Fruit fly (Drosophila melanogaster): ENCODE measurements around the gene CG45073.

The CG45073 gene

DNA sequence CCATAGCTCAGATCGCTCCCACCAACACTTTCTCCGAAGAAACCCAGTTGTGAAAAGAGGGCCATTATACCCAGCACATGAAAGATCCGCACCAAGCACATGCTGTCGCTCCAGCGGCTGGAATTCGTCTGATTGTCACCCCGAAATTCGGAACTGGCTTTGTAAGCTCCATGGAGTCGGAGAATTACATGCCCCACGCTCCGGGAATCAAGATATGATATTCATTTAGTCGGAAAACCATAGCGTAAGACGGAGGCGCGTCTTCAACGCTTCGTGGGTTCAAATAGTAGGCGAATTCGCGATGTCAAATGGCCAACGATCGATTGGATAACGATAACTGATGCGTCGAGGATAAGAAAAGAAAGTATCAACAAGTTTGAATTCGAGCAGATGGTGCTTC, at the start of gene CG45073:
Gene CG45073 (minus strand): TSS at position 101 of the 400 bp plus-strand sequence.
- TF ChIP-seq h (optimal IDR thresholded peaks at IDR 0.05) (no peak), ttk (optimal IDR thresholded peaks at IDR 0.05) (no peak), Myc (optimal IDR thresholded peaks at IDR 0.05) (no peak), psq (optimal IDR thresholded peaks at IDR 0.05) (no peak), insv (optimal IDR thresholded peaks at IDR 0.05) (no peak), Sin3A (optimal IDR thresholded peaks at IDR 0.05) (no peak)

DNA sequence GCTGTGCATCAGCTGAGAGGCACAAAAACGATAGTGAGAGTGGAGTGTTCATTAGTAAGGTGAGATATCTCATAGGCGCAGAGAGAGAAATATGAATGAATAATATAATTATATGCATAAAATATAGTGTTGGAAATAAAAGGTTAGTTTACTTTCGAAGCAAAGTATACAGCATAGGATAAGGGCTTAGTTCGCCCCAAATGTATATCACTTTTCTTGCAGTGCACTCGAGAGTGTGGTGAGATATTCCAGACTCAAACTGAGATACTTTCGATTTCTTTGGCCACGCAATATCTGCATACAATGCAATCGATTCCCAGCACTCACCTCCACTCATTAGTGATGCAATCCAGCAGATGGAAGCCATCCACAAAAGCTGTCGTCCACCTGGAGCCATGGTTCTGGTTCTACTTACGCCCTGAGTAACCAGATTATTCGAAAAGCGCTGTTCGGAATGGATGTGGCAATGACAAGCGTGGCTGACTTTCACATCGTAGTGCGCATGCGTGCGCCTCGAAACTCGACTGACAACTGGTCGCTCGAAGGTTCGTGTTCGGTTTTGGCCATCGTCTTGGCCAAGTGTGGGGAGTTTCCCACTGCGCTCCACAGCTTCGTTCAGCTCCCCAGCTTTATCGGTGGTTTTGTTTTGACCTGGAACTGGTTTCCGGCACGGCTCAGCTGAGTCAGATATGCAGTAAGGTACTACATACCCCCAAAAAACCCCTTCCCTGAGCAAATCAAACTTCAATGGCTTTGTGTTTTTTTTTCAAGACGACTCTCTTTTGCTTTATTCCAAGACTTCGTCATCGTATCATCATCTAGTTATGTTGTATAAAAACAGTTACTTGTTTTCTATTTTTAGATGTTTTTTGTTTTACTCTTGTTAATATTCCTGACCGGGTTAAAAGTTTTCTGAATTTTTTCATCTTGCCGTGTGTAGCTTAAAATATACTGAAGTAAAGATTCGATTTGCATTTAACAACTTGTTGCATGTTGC, 46.4 kb upstream of the CG45073 start, which contains the start of gene Rsod:
Gene Rsod (minus strand): TSS at position 537 of the 997 bp plus-strand sequence.
- no peak for TF ChIP-seq Sin3A (optimal IDR thresholded peaks at IDR 0.05)
- no peak for TF ChIP-seq Myc (optimal IDR thresholded peaks at IDR 0.05)
- TF ChIP-seq h (optimal IDR thresholded peaks at IDR 0.05): no peak
- TF ChIP-seq psq (optimal IDR thresholded peaks at IDR 0.05): no peak
- no peak for TF ChIP-seq ttk (optimal IDR thresholded peaks at IDR 0.05)
- TF ChIP-seq insv (optimal IDR thresholded peaks at IDR 0.05): no peak

DNA sequence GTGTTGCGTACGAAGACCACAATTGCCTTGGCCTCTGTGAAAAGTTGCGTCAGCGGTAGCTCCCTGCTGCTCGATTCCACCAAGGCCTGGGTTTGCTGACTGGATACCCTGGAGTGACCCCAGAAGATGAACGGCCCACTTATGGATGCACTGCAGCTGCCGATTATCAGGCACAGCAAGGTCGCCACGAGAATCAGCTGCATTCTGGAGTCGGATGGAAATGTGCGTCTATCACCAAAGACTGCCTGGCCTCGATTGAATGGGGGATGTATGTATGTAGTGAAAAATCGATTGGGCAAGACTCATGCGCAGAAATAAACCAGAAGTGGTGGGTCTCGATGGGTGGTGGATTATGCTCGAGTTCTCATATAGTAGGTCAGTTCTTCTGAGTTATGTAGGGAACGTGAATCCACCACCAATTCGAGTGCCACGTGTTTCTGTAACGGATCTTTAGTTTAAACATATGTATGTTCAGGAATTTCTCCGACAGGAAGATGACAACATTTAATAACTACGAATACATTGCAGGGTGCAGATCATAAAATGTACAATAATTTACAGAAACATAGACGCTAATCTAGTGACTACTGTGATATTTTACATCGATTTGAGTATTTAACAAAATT, 41.7 kb upstream of the CG45073 start, which contains the start of gene VhaAC45RP:
Gene VhaAC45RP (minus strand): TSS at position 261 of the 626 bp plus-strand sequence.
- no peak for TF ChIP-seq h (optimal IDR thresholded peaks at IDR 0.05)
- no peak for TF ChIP-seq Sin3A (optimal IDR thresholded peaks at IDR 0.05)

DNA sequence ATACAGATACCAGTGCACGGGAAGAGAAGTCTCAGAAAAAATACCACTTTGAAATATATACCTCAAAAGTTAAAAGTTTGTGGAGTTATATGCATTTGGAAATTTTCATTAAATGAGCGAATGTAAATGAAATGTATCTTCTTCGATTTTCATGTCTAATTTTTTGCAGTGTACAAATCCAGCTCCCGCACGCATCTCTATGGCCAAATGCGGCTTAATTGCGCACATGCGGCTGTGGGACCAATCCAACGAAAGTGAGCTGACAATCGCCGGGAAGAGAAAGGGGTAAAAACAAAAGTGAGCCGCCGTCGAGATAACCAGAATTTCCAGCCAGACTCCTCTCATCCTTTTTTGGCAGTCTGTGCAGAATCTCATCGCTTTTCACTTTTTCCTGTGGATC, 39.6 kb upstream of the CG45073 start:
- no peak for TF ChIP-seq psq (optimal IDR thresholded peaks at IDR 0.05)
- no peak for TF ChIP-seq Myc (optimal IDR thresholded peaks at IDR 0.05)
- no peak for TF ChIP-seq insv (optimal IDR thresholded peaks at IDR 0.05)
- no peak for TF ChIP-seq ttk (optimal IDR thresholded peaks at IDR 0.05)
- no peak for TF ChIP-seq h (optimal IDR thresholded peaks at IDR 0.05)
- TF ChIP-seq Sin3A (optimal IDR thresholded peaks at IDR 0.05): no peak

DNA sequence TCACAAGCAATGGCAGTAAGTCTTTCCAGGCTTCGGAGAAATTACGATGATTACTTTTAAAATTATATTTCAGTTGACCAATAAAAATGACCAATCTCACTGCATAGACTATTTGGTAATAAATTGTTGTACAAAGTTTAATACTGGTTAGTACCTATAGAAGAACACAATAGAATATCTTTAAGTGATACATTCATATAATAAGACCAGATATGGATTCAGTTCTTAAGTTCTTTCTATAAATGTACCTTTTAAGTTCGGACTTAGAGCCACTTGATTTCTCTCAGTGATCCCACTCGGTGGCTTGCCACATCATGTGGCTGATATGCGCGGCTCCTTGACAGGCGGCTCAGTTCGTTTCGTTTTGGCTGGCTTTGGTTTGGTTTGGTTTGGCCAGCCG, 38.7 kb upstream of the CG45073 start:
- TF ChIP-seq ttk (optimal IDR thresholded peaks at IDR 0.05): no peak
- TF ChIP-seq Myc (optimal IDR thresholded peaks at IDR 0.05): no peak
- TF ChIP-seq psq (optimal IDR thresholded peaks at IDR 0.05): no peak
- no peak for TF ChIP-seq insv (optimal IDR thresholded peaks at IDR 0.05)
- no peak for TF ChIP-seq h (optimal IDR thresholded peaks at IDR 0.05)
- TF ChIP-seq Sin3A (optimal IDR thresholded peaks at IDR 0.05): no peak

DNA sequence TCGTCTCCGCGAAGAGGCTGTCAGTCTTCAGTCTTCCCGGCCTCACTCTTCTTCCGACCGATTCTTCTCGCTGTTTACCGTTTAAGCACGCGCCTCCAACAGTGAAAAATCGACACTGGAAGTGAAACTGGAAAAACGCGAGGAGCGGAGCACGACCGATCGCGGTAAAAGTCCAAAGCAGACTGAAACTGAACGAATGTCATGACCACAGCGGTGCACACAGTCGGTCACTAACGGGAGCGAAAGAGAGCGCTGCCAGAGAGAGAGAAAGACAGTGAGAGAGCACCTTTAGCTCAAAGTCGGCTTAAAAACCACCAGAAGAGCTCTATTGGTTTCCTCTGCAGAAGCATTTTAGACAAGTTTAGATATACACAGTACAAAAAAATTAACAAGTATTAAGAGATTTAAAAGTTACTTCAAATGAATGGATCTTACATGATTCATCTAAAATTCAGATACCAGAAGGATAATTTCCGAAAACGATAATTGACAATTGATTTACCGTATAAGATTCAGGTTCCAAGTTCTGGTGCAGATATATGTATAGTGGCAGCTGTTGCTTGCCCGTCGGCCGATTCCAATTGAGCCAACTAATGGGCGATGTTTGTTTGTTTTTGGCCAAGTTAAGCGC, 35.9 kb upstream of the CG45073 start, which contains the start of gene CG11498:
Gene CG11498 (minus strand): TSS at position 162 of the 631 bp plus-strand sequence.
- TF ChIP-seq ttk (optimal IDR thresholded peaks at IDR 0.05): no peak
- no peak for TF ChIP-seq Sin3A (optimal IDR thresholded peaks at IDR 0.05)
- no peak for TF ChIP-seq psq (optimal IDR thresholded peaks at IDR 0.05)
- no peak for TF ChIP-seq h (optimal IDR thresholded peaks at IDR 0.05)
- no peak for TF ChIP-seq insv (optimal IDR thresholded peaks at IDR 0.05)
- no peak for TF ChIP-seq Myc (optimal IDR thresholded peaks at IDR 0.05)

DNA sequence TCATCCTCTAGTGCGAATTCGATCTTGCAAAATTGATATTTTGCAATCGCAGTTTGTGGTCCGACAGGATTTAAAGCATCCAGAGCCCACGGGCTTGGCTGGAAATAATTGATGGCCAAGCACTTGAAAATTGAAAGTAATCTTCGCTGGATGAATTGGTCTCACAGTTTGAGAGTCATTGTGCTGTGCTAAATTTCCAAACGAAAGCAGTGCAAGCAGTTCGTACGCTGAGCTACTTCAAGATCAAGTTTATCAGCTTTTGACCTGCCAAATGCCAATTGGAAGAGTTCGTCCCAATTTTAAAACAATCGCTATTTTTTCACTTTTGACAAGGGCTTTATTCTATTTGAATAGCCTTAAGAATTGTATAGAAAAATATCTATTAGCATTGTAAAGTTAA, 29.3 kb upstream of the CG45073 start:
- TF ChIP-seq Myc (optimal IDR thresholded peaks at IDR 0.05): no peak
- TF ChIP-seq h (optimal IDR thresholded peaks at IDR 0.05): no peak
- no peak for TF ChIP-seq Sin3A (optimal IDR thresholded peaks at IDR 0.05)
- no peak for TF ChIP-seq ttk (optimal IDR thresholded peaks at IDR 0.05)
- TF ChIP-seq psq (optimal IDR thresholded peaks at IDR 0.05): no peak
- TF ChIP-seq insv (optimal IDR thresholded peaks at IDR 0.05): no peak

DNA sequence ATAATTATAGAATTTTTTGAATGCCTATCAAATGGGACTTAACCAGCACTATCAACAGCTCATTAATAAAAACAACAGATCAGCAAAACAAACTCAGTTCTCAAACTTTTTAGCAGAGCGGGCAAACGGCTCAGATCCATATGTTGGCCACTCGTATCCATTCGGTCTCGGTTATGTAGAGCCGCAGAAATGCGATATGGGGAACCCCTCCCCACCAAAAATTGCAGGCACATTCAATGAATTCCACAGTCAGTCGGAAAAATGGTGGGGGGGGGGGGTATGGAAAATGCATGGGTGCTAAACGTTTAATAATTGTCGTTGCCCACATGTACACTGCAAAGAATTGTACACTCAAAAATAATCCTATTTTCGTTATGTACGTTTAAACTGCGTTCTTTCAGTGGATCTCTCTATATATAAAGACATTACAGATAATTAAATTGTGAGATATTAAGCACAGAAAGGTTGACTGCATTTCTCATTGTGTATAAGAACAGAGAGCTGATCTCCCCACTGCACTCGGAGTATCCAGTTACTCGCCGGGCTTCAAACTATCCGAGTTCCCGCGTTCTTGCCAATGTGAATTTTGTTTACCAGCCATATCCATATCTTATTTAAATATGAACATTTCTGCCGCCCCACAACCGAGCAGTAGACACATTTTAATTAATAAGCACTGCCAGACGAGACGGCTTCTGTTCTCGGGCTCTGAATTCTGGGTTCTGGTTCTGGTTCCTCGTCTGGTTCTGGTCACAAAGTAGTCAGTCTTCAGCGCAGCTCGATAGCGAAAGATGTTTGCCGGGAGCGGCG, 27.0 kb upstream of the CG45073 start, which contains the start of gene CG15529:
Gene CG15529 (plus strand): TSS at position 760 of the 810 bp plus-strand sequence.
- TF ChIP-seq ttk (optimal IDR thresholded peaks at IDR 0.05): no peak
- no peak for TF ChIP-seq Myc (optimal IDR thresholded peaks at IDR 0.05)
- no peak for TF ChIP-seq insv (optimal IDR thresholded peaks at IDR 0.05)
- no peak for TF ChIP-seq h (optimal IDR thresholded peaks at IDR 0.05)
- TF ChIP-seq psq (optimal IDR thresholded peaks at IDR 0.05): no peak

DNA sequence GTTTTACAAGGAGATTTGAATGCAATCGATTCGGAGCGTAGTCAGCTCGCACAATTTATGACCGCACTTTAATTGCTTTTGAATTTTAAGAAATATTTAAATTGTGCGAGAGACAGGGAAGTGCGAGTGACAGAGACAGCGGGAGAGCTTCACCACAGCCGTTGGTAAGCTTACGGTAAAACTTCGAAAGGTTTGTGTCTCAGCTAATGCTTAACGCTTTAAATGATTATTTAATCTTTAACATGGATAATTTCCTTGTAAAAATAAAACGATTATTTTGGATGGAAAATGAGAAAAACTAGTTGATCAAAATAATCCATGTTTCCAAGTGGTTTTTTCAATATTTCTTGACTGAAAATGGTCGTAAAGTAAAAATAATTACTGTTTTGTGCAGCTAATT, 26.1 kb upstream of the CG45073 start:
- TF ChIP-seq insv (optimal IDR thresholded peaks at IDR 0.05) (no peak), h (optimal IDR thresholded peaks at IDR 0.05) (no peak), Sin3A (optimal IDR thresholded peaks at IDR 0.05) (no peak), ttk (optimal IDR thresholded peaks at IDR 0.05) (no peak), psq (optimal IDR thresholded peaks at IDR 0.05) (no peak), Myc (optimal IDR thresholded peaks at IDR 0.05) (no peak)

DNA sequence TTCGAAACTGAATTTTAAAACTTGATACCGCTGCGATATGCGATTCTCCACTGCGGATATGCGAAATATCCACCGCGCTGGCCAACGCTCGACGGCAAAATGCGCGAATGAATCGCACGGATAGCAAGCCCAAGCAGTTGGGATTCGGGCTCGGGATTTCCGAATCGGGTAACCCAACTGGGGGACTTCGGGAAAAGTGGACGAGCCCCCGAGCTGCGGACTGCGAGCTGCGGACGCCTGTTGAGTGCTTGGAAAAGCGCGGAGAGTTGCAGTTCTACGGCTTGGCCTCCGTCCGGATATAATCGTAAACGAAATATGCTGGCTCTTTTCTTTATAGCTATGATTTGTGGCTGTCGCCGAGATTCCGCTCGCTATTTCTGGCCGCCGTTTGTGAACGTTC, 25.0 kb upstream of the CG45073 start, which contains the start of gene AdoR:
Gene AdoR (minus strand): TSS at position 101 of the 400 bp plus-strand sequence.
- TF ChIP-seq insv (optimal IDR thresholded peaks at IDR 0.05): no peak
- TF ChIP-seq Myc (optimal IDR thresholded peaks at IDR 0.05): no peak
- TF ChIP-seq Sin3A (optimal IDR thresholded peaks at IDR 0.05): no peak
- TF ChIP-seq ttk (optimal IDR thresholded peaks at IDR 0.05): no peak
